Worm (Caenorhabditis elegans): ENCODE data around the gene K02G10.15.

- TF ChIP-seq flt-1 (GFP tag; IDR thresholded peaks at IDR 0.05) (no peak), ama-1 (optimal IDR thresholded peaks at IDR 0.05) (no peak), scrt-1 (GFP tag; IDR thresholded peaks at IDR 0.05) (no peak), tra-4 (tag; optimal IDR thresholded peaks at IDR 0.05) (no peak), ets-7 (tag; optimal IDR thresholded peaks at IDR 0.05) (no peak), hmbx-1 (tag; optimal IDR thresholded peaks at IDR 0.05) (no peak), tbx-11 (GFP tag; IDR thresholded peaks at IDR 0.05) (no peak)
Observed at ce11 chrX:4673165-4673756, 9.3 kb downstream of the K02G10.15 start, which contains the start of gene tmem-135.

Data from whole organism, early embryonic.